Fruit fly (Drosophila melanogaster): Measurements from ENCODE around the gene CG2975.

DNA sequence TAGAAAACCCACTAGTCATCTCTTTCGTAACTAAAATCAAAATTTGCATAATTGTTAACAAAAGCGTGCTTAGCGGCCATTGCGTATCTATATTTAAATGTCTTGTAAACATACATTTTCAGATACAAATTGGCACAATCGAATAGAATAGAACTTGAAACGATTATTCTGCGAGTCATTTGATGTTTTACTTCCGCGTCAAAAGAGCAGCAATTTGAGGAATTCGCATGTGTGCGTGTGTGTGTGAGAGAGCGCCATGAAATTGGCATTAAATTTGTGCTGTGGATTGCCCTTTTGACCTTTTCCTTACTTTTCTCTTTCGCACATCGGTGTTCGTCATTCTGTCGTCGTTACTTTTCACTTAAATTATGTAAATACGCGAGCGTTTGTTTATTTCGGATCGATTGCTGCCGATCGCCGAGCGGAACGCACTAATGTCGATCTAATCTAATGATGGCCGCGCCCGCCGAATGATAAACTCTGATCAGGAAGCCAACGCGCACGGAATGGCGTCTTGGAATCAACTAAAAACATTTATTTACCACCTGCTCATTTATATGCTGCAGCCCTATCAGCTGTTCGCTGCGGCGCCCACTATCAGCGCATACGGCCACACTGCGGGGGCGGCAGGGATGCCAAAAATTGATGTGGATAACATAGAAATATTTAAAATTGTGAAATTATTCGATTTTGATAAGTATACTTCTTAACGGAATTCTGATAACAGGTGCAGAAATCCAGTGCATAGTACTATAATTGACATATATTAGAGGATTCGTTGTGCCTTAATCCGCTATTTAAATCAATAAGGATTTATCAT is 45.0 kb downstream of the CG2975 start:
- peak; percentile 51 for TF ChIP-seq CG34224 (GFP tag; IDR thresholded peaks at IDR 0.05; ENCODE audit: partially characterized antibody)
- peak; percentile 46 for TF ChIP-seq CG4328 (GFP tag; optimal IDR thresholded peaks at IDR 0.05)
- no peak for TF ChIP-seq CG16815 (GFP tag; optimal IDR thresholded peaks at IDR 0.05)
- peak; percentile 73 for TF ChIP-seq HLHmδ (GFP tag; optimal IDR thresholded peaks at IDR 0.05)
- peak; percentile 10 for TF ChIP-seq tin (GFP tag; optimal IDR thresholded peaks at IDR 0.05)

Measured in whole organism, embryonic.